Worm (Caenorhabditis elegans): ENCODE data around the gene dhs-25.

Gene dhs-25

ce11 chrX:1446593-1447141, 39.7 kb upstream of the dhs-25 start, which contains the start of gene zfp-3 (continued):
- TF ChIP-seq mef-2 (tag; optimal IDR thresholded peaks at IDR 0.05) (peak; percentile 78), mab-9 (GFP tag; IDR thresholded peaks at IDR 0.05) (peak; percentile 87), ceh-8 (GFP tag; optimal IDR thresholded peaks at IDR 0.05) (peak; percentile 88)

- TF ChIP-seq ets-5 (GFP tag; IDR thresholded peaks at IDR 0.05) (no peak), unc-86 (tag; optimal IDR thresholded peaks at IDR 0.05) (peak; percentile 51), nhr-19 (GFP tag; conservative IDR thresholded peaks at IDR 0.05) (0 out of 2 replicates have a peak, but pooled peaks have one; percentile 8), lin-35 (GFP tag; optimal IDR thresholded peaks at IDR 0.05) (peak; percentile 16 to 50), mdl-1 (tag; optimal IDR thresholded peaks at IDR 0.05) (peak in 1 of 2 experiments; percentile 38), nhr-20 (tag; optimal IDR thresholded peaks at IDR 0.05) (peak; percentile 48), nhr-47 (tag; optimal IDR thresholded peaks at IDR 0.05) (peak; percentile 32), lsy-2 (tag; optimal IDR thresholded peaks at IDR 0.05) (peak in 1 of 2 experiments; percentile 59), irx-1 (tag; optimal IDR thresholded peaks at IDR 0.05) (peak; percentile 2), ceh-8 (GFP tag; optimal IDR thresholded peaks at IDR 0.05) (no peak), ztf-4 (tag; optimal IDR thresholded peaks at IDR 0.05) (no peak), xbp-1 (tag; optimal IDR thresholded peaks at IDR 0.05) (peak; percentile 9), mep-1 (tag; optimal IDR thresholded peaks at IDR 0.05) (peak; percentile 53), skn-1 (tag; optimal IDR thresholded peaks at IDR 0.05) (peak; percentile 62), dpl-1 (GFP tag; optimal IDR thresholded peaks at IDR 0.05) (peak in 2 of 3 experiments; percentile 12 to 13), grh-1 (GFP tag; IDR thresholded peaks at IDR 0.05) (no peak), fkh-4 (tag; optimal IDR thresholded peaks at IDR 0.05; ENCODE audit: borderline replicate concordance) (no peak), pax-3 (tag; optimal IDR thresholded peaks at IDR 0.05) (no peak), alr-1 (tag; optimal IDR thresholded peaks at IDR 0.05; ENCODE audit: borderline replicate concordance) (no peak), nhr-71 (tag; optimal IDR thresholded peaks at IDR 0.05) (peak; percentile 46), hpl-2 (GFP tag; optimal IDR thresholded peaks at IDR 0.05) (no peak), swsn-7 (tag; optimal IDR thresholded peaks at IDR 0.05) (peak; percentile 41), ceh-82 (tag; optimal IDR thresholded peaks at IDR 0.05) (peak in 2 of 3 experiments; percentile 19 to 22), blmp-1 (tag; optimal IDR thresholded peaks at IDR 0.05) (peak; percentile 29), efl-1 (optimal IDR thresholded peaks at IDR 0.05) (peak in 1 of 2 experiments; percentile 43), efl-1 (GFP tag; optimal IDR thresholded peaks at IDR 0.05 in 1 of 2) (no peak), snu-23 (GFP tag; optimal IDR thresholded peaks at IDR 0.05) (peak; percentile 67), fkh-8 (tag; optimal IDR thresholded peaks at IDR 0.05) (peak; percentile 36), C34B4.2 (tag; optimal IDR thresholded peaks at IDR 0.05) (no peak), lin-14 (GFP tag; optimal IDR thresholded peaks at IDR 0.05) (peak; percentile 49), rnt-1 (tag; optimal IDR thresholded peaks at IDR 0.05) (peak; percentile 31), nhr-84 (tag; optimal IDR thresholded peaks at IDR 0.05) (no peak), C16A3.4 (tag; optimal IDR thresholded peaks at IDR 0.05) (peak; percentile 67), unc-98 (GFP tag; IDR thresholded peaks at IDR 0.05) (no peak)
Measured at ce11 chrX:1450352-1450818, 35.9 kb upstream of the dhs-25 start, which contains the start of gene W05H7.1. Gene W05H7.1, plus strand, starts transcription at chrX:1450768.

ce11 chrX:1451240-1451639, 35.1 kb upstream of the dhs-25 start:
- TF ChIP-seq zip-4 (GFP tag; optimal IDR thresholded peaks at IDR 0.05) (no peak), efl-3 (GFP tag; optimal IDR thresholded peaks at IDR 0.05) (no peak), mep-1 (tag; optimal IDR thresholded peaks at IDR 0.05) (no peak), isw-1 (GFP tag; IDR thresholded peaks at IDR 0.05) (no peak), fkh-8 (tag; optimal IDR thresholded peaks at IDR 0.05) (no peak), elt-2 (tag; optimal IDR thresholded peaks at IDR 0.05) (no peak), pqm-1 (tag; optimal IDR thresholded peaks at IDR 0.05) (no peak), pag-3 (tag; optimal IDR thresholded peaks at IDR 0.05; ENCODE audit: borderline replicate concordance, insufficient read depth) (no peak), ceh-63 (GFP tag; optimal IDR thresholded peaks at IDR 0.05) (no peak), hlh-4 (tag; optimal IDR thresholded peaks at IDR 0.05) (no peak), hpl-2 (GFP tag; optimal IDR thresholded peaks at IDR 0.05) (no peak), mdl-1 (tag; optimal IDR thresholded peaks at IDR 0.05) (no peak), efl-1 (optimal IDR thresholded peaks at IDR 0.05) (no peak), efl-1 (GFP tag; optimal IDR thresholded peaks at IDR 0.05 in 1 of 2) (no peak), fos-1 (tag; optimal IDR thresholded peaks at IDR 0.05) (no peak), ceh-8 (GFP tag; optimal IDR thresholded peaks at IDR 0.05) (no peak), unc-130 (tag; optimal IDR thresholded peaks at IDR 0.05) (no peak)
